Worm (Caenorhabditis elegans): ENCODE results near the gene Y57A10A.2.
"Not testable (repeated sequence)": the region's sequence is repeated elsewhere in the genome, so short reads cannot be mapped to it uniquely, and the experiment has no call there.

DNA sequence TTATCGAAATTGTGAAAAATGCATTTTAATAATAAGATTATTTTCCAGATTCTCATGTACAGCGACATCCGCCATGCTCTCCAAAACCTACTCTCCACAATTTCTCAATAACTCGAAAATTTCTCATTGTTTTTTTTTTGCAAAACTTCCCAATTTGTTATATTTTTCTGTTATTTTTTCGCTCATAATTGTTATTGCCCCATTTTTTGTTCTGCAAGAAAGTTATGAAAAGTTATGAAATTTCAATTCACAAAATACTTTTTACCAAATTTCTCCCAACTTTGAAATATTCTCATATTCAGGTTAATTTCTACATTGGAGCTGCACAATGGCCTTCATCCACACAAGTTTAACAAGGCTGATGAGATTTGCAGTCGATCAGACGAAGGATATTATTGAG is 4.2 kb downstream of the Y57A10A.2 start, which contains the start of gene Y57A10A.4:
- not testable (repeated sequence) for TF ChIP-seq pag-3 (tag; optimal IDR thresholded peaks at IDR 0.05; ENCODE audit: borderline replicate concordance); K09A11.1 (tag; optimal IDR thresholded peaks at IDR 0.05; ENCODE audit: insufficient read depth); unc-55 (GFP tag; optimal IDR thresholded peaks at IDR 0.05); pqm-1 (tag; optimal IDR thresholded peaks at IDR 0.05); tbx-7 (tag; optimal IDR thresholded peaks at IDR 0.05); tbx-2 (tag; optimal IDR thresholded peaks at IDR 0.05); unc-42 (tag; optimal IDR thresholded peaks at IDR 0.05)
